Fruit fly (Drosophila melanogaster): ENCODE results near the gene Teh3.

Gene Teh3

dm6 chr3L:4169957-4170651, 14.4 kb downstream of the Teh3 start, which contains the start of gene Ero1L:
Gene Ero1L (plus strand): TSS chr3L:4170404.
- TF ChIP-seq CG1024 (GFP tag; IDR thresholded peaks at IDR 0.05) (no peak), D19B (GFP tag; optimal IDR thresholded peaks at IDR 0.05) (no peak), CG7786 (GFP tag; optimal IDR thresholded peaks at IDR 0.05) (no peak), sug (tag; optimal IDR thresholded peaks at IDR 0.05) (no peak), peb (GFP tag; IDR thresholded peaks at IDR 0.05) (no peak), sima (GFP tag; optimal IDR thresholded peaks at IDR 0.05) (no peak), grn (GFP tag; optimal IDR thresholded peaks at IDR 0.05) (no peak), CG2678 (tag; optimal IDR thresholded peaks at IDR 0.05) (no peak), D (optimal IDR thresholded peaks at IDR 0.05) (no peak), D (GFP tag; optimal IDR thresholded peaks at IDR 0.05) (no peak), CG31441 (GFP tag; IDR thresholded peaks at IDR 0.05) (peak; percentile 78), CG17328 (GFP tag; IDR thresholded peaks at IDR 0.05) (no peak; the same call in 1 of the 2 replicates), CG6254 (GFP tag; optimal IDR thresholded peaks at IDR 0.05) (peak; percentile 46), Hr39 (optimal IDR thresholded peaks at IDR 0.05) (no peak), CG15696 (tag; optimal IDR thresholded peaks at IDR 0.05) (peak; percentile 41), CG8359 (GFP tag; optimal IDR thresholded peaks at IDR 0.05; ENCODE audit: borderline replicate concordance) (no peak), CG2116 (GFP tag; optimal IDR thresholded peaks at IDR 0.05) (peak; percentile 62), bcd (GFP tag; optimal IDR thresholded peaks at IDR 0.05) (no peak), pnt (GFP tag; optimal IDR thresholded peaks at IDR 0.05) (no peak), B-H2 (GFP tag; optimal IDR thresholded peaks at IDR 0.05) (no peak), HLH54F (GFP tag; optimal IDR thresholded peaks at IDR 0.05) (no peak), insv (GFP tag; optimal IDR thresholded peaks at IDR 0.05) (no peak), Ets97D (GFP tag; optimal IDR thresholded peaks at IDR 0.05) (peak; percentile 29), rib (GFP tag; IDR thresholded peaks at IDR 0.05) (peak; percentile 52; the same call in 1 of the 2 replicates), Myb (GFP tag; optimal IDR thresholded peaks at IDR 0.05) (peak; percentile 93), CG7839 (tag; optimal IDR thresholded peaks at IDR 0.05) (no peak), crp (GFP tag; optimal IDR thresholded peaks at IDR 0.05) (peak in 1 of 2 experiments; percentile 54), CG1233 (GFP tag; optimal IDR thresholded peaks at IDR 0.05) (no peak), sqz (GFP tag; optimal IDR thresholded peaks at IDR 0.05) (no peak), hth (optimal IDR thresholded peaks at IDR 0.05) (no peak), lab (GFP tag; optimal IDR thresholded peaks at IDR 0.05) (peak; percentile 67), cwo (GFP tag; optimal IDR thresholded peaks at IDR 0.05) (peak; percentile 20), CG11093 (GFP tag; IDR thresholded peaks at IDR 0.05) (no peak), CG11456 (GFP tag; IDR thresholded peaks at IDR 0.05) (0 out of 3 replicates have a peak, but pooled peaks have one; percentile 59), kay (GFP tag; optimal IDR thresholded peaks at IDR 0.05) (peak; percentile 14), CG1529 (GFP tag; optimal IDR thresholded peaks at IDR 0.05) (no peak), unpg (GFP tag; optimal IDR thresholded peaks at IDR 0.05) (peak; percentile 7), CG6654 (GFP tag; optimal IDR thresholded peaks at IDR 0.05) (no peak), ranshi (GFP tag; IDR thresholded peaks at IDR 0.05) (no peak), CG1792 (GFP tag; optimal IDR thresholded peaks at IDR 0.05) (no peak), pita (GFP tag; optimal IDR thresholded peaks at IDR 0.05) (no peak), NK7.1 (GFP tag; optimal IDR thresholded peaks at IDR 0.05) (no peak), sc (optimal IDR thresholded peaks at IDR 0.05) (no peak), sc (GFP tag; optimal IDR thresholded peaks at IDR 0.05) (no peak), so (GFP tag; IDR thresholded peaks at IDR 0.05) (no peak), E2f2 (GFP tag; IDR thresholded peaks at IDR 0.05) (peak; percentile 98), esg (GFP tag; conservative IDR thresholded peaks at IDR 0.05) (peak; percentile 73), CHES-1-like (GFP tag; optimal IDR thresholded peaks at IDR 0.05) (no peak), CG15479 (GFP tag; optimal IDR thresholded peaks at IDR 0.05) (no peak), CG17186 (GFP tag; optimal IDR thresholded peaks at IDR 0.05) (peak; percentile 21), tap (tag; optimal IDR thresholded peaks at IDR 0.05) (no peak)

All from whole organism, embryonic.